Fruit fly (Drosophila melanogaster) whole organism, embryonic: Measurements from ENCODE around the gene CG7101.

ENCODE experiments used
- CG8478 ChIP-seq: fragments of >200 bp; optimal IDR thresholded peaks from 2 replicates; lab custom pipeline; 2018
- Sox100B ChIP-seq: fragments of 200-800 bp; sonication (Bioruptor generic); optimal IDR thresholded peaks from 3 replicates; lab custom pipeline; 2018; ENCODE audit warnings: missing biosample characterization, mild to moderate bottlenecking, missing genetic modification characterization
- lmd ChIP-seq: fragments of 200-800 bp; sonication (Bioruptor generic); IDR thresholded peaks from 2 replicates; pipeline ENCODE4 v1.3.6; 2022; ENCODE audit warnings: missing biosample characterization, missing genetic modification characterization
- lola ChIP-seq, 3 experiments: fragments of >200 bp in 2 of 3; fragments of 200-800 bp in 1 of 3; sonication (Bioruptor generic) in 1 of 3; optimal IDR thresholded peaks; 2 replicates each; lab custom pipeline; 2017 to 2019; ENCODE audit warnings: missing biosample characterization in 3 of 3, missing genetic modification characterization in 3 of 3, mild to moderate bottlenecking in 1 of 3, moderate library complexity in 1 of 3
- sr ChIP-seq: fragments of 200-800 bp; sonication (Bioruptor generic); IDR thresholded peaks from 3 replicates; pipeline ENCODE4 v1.3.6; 2022; ENCODE audit warnings: missing biosample characterization, missing genetic modification characterization

DNA sequence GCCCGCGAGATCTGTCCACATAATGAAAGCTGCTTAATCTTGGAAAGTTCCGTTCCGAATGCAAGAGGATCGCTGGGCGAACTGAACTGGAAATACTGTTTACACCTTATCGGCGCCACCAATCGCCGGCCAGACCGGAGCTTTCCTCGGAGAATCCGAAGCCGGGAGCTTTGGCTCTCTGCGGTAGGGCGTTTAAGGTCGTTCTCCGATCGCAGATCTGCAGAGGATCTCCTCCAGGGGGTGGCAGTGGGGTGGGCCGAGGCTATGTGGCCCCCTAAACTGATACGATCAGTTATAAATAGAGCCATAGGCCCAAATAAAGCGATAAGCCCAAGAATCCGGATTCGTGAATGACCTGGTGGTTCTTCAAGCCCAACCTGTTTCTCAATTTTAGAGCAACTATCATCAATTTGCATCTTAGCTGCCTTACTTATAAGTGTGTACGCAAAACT, 27.0 kb downstream of the CG7101 start, which contains the start of gene CG7322:
- TF ChIP-seq sr (GFP tag; lab: Robert Waterston, UW) (no peak), CG8478 (no peak), Sox100B (no peak), lmd (GFP tag; lab: Robert Waterston, UW) (no peak), lola (GFP tag; optimal IDR thresholded peaks at IDR 0.05; lab: Kevin White, UChicago) (no peak)
